Fruit fly (Drosophila melanogaster): ENCODE results near the gene S.

The S gene

dm6 chr2L:1077469-1077993, at the start of gene S, which contains the start of gene ast (continued):
- no peak for TF ChIP-seq CG4360 (GFP tag; IDR thresholded peaks at IDR 0.05)
- TF ChIP-seq CG11696 (GFP tag; IDR thresholded peaks at IDR 0.05): no peak
- no peak for TF ChIP-seq CG17612 (GFP tag; IDR thresholded peaks at IDR 0.05)
- TF ChIP-seq CG10147 (GFP tag; optimal IDR thresholded peaks at IDR 0.05): no peak
- TF ChIP-seq CG16813 (GFP tag; IDR thresholded peaks at IDR 0.05; ENCODE audit: partially characterized antibody): peak; percentile 98
- TF ChIP-seq Atf6 (GFP tag; IDR thresholded peaks at IDR 0.05): peak; percentile 37; the same call in 1 of the 2 replicates
- TF ChIP-seq CG12104 (GFP tag; optimal IDR thresholded peaks at IDR 0.05): no peak
- no peak for TF ChIP-seq Fer2 (tag; optimal IDR thresholded peaks at IDR 0.05)
- TF ChIP-seq mirr (GFP tag; optimal IDR thresholded peaks at IDR 0.05): peak; percentile 11
- no peak for TF ChIP-seq fu2 (GFP tag; optimal IDR thresholded peaks at IDR 0.05)
- no peak for TF ChIP-seq slp2 (GFP tag; optimal IDR thresholded peaks at IDR 0.05)
- peak; percentile 99 for TF ChIP-seq CG13287 (GFP tag; IDR thresholded peaks at IDR 0.05; ENCODE audit: partially characterized antibody)
- no peak for TF ChIP-seq wdn (GFP tag; IDR thresholded peaks at IDR 0.05)
- no peak for TF ChIP-seq CG6689 (GFP tag; IDR thresholded peaks at IDR 0.05)
- peak; percentile 41 for TF ChIP-seq ewg (GFP tag; optimal IDR thresholded peaks at IDR 0.05)
- TF ChIP-seq Lhr (GFP tag; optimal IDR thresholded peaks at IDR 0.05): peak; percentile 74
- TF ChIP-seq CG3407 (GFP tag; optimal IDR thresholded peaks at IDR 0.05): no peak
- peak; percentile 73 for TF ChIP-seq gro (GFP tag; optimal IDR thresholded peaks at IDR 0.05)
- TF ChIP-seq CG13775 (GFP tag; optimal IDR thresholded peaks at IDR 0.05): no peak
- no peak for TF ChIP-seq CG11456 (GFP tag; IDR thresholded peaks at IDR 0.05)
- TF ChIP-seq Oli (tag; optimal IDR thresholded peaks at IDR 0.05): no peak
- TF ChIP-seq HmgD (GFP tag; optimal IDR thresholded peaks at IDR 0.05): peak; percentile 62
- no peak for TF ChIP-seq CG8765 (GFP tag; IDR thresholded peaks at IDR 0.05)
- TF ChIP-seq CG12299 (tag; optimal IDR thresholded peaks at IDR 0.05): peak; percentile 55
- TF ChIP-seq chinmo (GFP tag; IDR thresholded peaks at IDR 0.05; ENCODE audit: partially characterized antibody): peak; percentile 90; the same call in 3 of the 4 replicates
- TF ChIP-seq E2f2 (GFP tag; IDR thresholded peaks at IDR 0.05): peak; percentile 73
- no peak for TF ChIP-seq dimm (GFP tag; IDR thresholded peaks at IDR 0.05)
- no peak for TF ChIP-seq Lpt (GFP tag; optimal IDR thresholded peaks at IDR 0.05)
- TF ChIP-seq CG7271 (tag; optimal IDR thresholded peaks at IDR 0.05): no peak
- peak; percentile 59 for TF ChIP-seq CG33213 (GFP tag; optimal IDR thresholded peaks at IDR 0.05)

DNA sequence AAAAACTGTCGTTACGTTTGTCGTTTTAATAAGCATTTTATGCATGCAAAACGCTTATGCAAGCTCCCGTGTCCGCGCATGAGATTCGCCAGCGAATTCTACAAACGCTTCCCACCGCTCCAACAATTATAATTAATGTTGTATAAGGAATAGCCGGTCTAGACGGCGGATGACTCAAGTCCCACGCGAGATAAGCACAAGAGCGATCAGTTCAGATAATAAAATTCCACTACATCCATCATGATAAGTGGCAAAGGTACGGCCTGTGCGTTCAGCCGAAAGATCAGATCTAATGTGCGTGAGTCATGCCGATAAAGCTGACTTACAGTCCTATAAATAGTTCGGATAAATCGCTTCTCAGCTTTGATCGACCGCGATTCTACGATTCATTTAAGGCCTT, 48.9 kb upstream of the S start:
- TF ChIP-seq p53 (GFP tag; optimal IDR thresholded peaks at IDR 0.05) (no peak), grn (GFP tag; optimal IDR thresholded peaks at IDR 0.05) (peak; percentile 26), zfh1 (GFP tag; IDR thresholded peaks at IDR 0.05) (no peak), CG6254 (GFP tag; optimal IDR thresholded peaks at IDR 0.05) (no peak), sd (tag; optimal IDR thresholded peaks at IDR 0.05) (peak; percentile 12), CG6175 (GFP tag; IDR thresholded peaks at IDR 0.05) (no peak), Oaz (GFP tag; IDR thresholded peaks at IDR 0.05) (no peak), sna (GFP tag; IDR thresholded peaks at IDR 0.05; ENCODE audit: partially characterized antibody) (no peak), Pdp1 (GFP tag; optimal IDR thresholded peaks at IDR 0.05) (peak in 1 of 2 experiments; percentile 75)

DNA sequence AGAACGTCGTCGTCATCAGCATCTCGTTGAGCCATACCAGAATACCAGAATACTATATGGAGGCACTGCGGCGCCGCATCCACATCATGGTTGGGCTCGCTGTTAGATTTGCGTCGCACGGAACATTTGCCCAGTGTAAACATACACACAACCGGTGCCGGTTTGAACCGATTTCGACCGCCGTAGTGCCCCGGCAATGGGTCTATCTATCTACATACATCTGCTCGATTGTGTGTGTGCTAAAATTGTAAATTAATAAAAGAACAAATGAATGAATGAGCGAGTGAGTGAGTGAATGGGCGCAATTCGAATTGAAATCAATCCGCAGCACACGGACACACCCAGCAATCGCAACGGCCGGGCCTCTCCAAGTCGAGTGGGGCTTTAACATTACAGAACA, 47.8 kb upstream of the S start:
- TF ChIP-seq E2f2 (GFP tag; IDR thresholded peaks at IDR 0.05) (no peak), emc (GFP tag; optimal IDR thresholded peaks at IDR 0.05) (no peak), fd102C (GFP tag; optimal IDR thresholded peaks at IDR 0.05) (no peak), Drgx (GFP tag; IDR thresholded peaks at IDR 0.05) (0 out of 2 replicates have a peak, but pooled peaks have one; percentile 16), CG12659 (GFP tag; optimal IDR thresholded peaks at IDR 0.05) (peak; percentile 13), Dref (GFP tag; IDR thresholded peaks at IDR 0.05) (no peak), pfk (GFP tag; optimal IDR thresholded peaks at IDR 0.05) (no peak), CG32532 (GFP tag; IDR thresholded peaks at IDR 0.05) (peak; percentile 10; the same call in 1 of the 2 replicates), schlank (tag; optimal IDR thresholded peaks at IDR 0.05) (peak; percentile 26), lab (GFP tag; optimal IDR thresholded peaks at IDR 0.05) (peak; percentile 22), wdn (GFP tag; IDR thresholded peaks at IDR 0.05) (0 out of 2 replicates have a peak, but pooled peaks have one; percentile 7), CG9876 (GFP tag; optimal IDR thresholded peaks at IDR 0.05) (no peak), ken (GFP tag; IDR thresholded peaks at IDR 0.05) (no peak), sug (tag; optimal IDR thresholded peaks at IDR 0.05) (peak; percentile 88)
